Fruit fly (Drosophila melanogaster) whole organism, prepupa: ENCODE data around the gene Art9.

Experiments used
- CG3919 ChIP-seq: fragments of 200-800 bp; sonication (Bioruptor generic); optimal IDR thresholded peaks from 3 replicates; lab custom pipeline; 2016; ENCODE audit warnings: missing biosample characterization, missing genetic modification characterization
- CG8119 ChIP-seq: fragments of 200-800 bp; sonication (Bioruptor generic); IDR thresholded peaks from 3 replicates; pipeline ENCODE4 v1.3.6; 2022; ENCODE audit warnings: missing biosample characterization, missing genetic modification characterization

DNA sequence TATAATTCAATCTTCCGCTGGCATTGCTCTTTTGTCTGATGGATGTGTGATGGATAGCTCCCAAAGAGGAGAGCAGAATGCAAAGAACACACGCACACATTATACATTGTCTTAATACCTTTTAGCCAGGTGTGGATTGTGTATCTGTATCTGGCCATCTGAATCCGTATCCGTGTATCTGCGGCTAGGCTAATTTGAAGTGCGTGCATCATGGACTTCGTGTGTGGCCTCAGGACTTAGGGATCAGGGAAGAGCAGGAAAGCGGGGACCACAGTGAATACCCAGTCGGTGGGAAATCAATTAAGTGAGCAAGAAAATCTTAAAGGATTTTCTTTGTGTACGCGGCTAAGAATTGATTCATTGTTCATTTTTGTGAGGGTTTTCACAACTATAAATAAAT, 46.2 kb upstream of the Art9 start:
- TF ChIP-seq CG8119 (GFP tag; lab: Robert Waterston, UW), result no peak
- TF ChIP-seq CG3919 (GFP tag; lab: Kevin White, UChicago), result no peak
